Fruit fly (Drosophila melanogaster): ENCODE results near the gene CG31637.

- no peak for TF ChIP-seq brk (GFP tag; optimal IDR thresholded peaks at IDR 0.05)
- TF ChIP-seq lola (GFP tag; optimal IDR thresholded peaks at IDR 0.05) = no peak
- no peak for TF ChIP-seq sage (GFP tag; optimal IDR thresholded peaks at IDR 0.05)
- TF ChIP-seq Myc (optimal IDR thresholded peaks at IDR 0.05) = no peak
- no peak for TF ChIP-seq br (GFP tag; optimal IDR thresholded peaks at IDR 0.05)
- TF ChIP-seq Dfd (GFP tag; optimal IDR thresholded peaks at IDR 0.05) = no peak
- TF ChIP-seq Hr83 (GFP tag; optimal IDR thresholded peaks at IDR 0.05; ENCODE audit: poor library complexity, severe bottlenecking) = no peak
- no peak for TF ChIP-seq jim (GFP tag; optimal IDR thresholded peaks at IDR 0.05)
- TF ChIP-seq foxo (GFP tag; optimal IDR thresholded peaks at IDR 0.05) = no peak
- no peak for TF ChIP-seq pan (optimal IDR thresholded peaks at IDR 0.05)
- TF ChIP-seq psq (GFP tag; optimal IDR thresholded peaks at IDR 0.05) = no peak
- no peak for TF ChIP-seq Abd-B (GFP tag; optimal IDR thresholded peaks at IDR 0.05)
These were observed 66.5 kb downstream of the CG31637 start for dm6 chr2L:6564955-6565354.
